Worm (Caenorhabditis elegans): ENCODE measurements around the gene F43C11.6.

DNA sequence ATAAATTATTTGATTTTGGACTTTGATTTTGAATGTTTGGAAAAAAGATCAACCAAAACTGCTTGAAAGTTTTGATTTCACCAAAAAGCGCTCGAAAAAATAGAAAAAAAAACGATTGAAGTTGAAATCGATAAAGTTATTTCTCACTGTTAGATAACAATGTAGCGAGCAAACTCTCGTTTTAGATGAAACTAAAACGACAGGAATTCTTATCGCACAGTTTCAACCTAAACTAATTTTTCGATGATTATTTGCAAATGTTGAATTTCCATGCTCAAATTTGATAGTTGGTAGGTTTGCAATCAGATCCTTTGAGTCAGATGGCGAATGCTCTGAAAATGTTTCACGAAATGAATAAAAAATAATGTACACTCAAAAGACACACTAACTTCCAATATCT lies 49.7 kb upstream of the F43C11.6 start:
- TF ChIP-seq ref-1 (GFP tag; conservative IDR thresholded peaks at IDR 0.05) = no peak
- no peak for TF ChIP-seq klf-2 (GFP tag; conservative IDR thresholded peaks at IDR 0.05)
- no peak for TF ChIP-seq cog-1 (tag; optimal IDR thresholded peaks at IDR 0.05)
- TF ChIP-seq tab-1 (GFP tag; IDR thresholded peaks at IDR 0.05) = no peak
- TF ChIP-seq med-1 (GFP tag; optimal IDR thresholded peaks at IDR 0.05; ENCODE audit: insufficient read depth) = no peak
